Worm (Caenorhabditis elegans) whole organism, L2 larva: ENCODE measurements around the gene str-139.
A peak's percentile ranks its signal among the peaks of the same experiment; 100 is the strongest.

ENCODE experiments used
- C34F6.9 ChIP-seq: fragments of 150-350 bp; optimal IDR thresholded peaks from 2 replicates; lab custom pipeline; 2014; ENCODE audit warnings: missing biosample characterization, missing genetic modification characterization
- F13H6.1 ChIP-seq: sonication (generic microtip); optimal IDR thresholded peaks from 2 replicates; lab custom pipeline; 2016; ENCODE audit warnings: missing genetic modification characterization, missing compliant biosample characterization
- R02D3.7 ChIP-seq: fragments of 150-350 bp; optimal IDR thresholded peaks from 2 replicates; lab custom pipeline; 2014; ENCODE audit warnings: missing biosample characterization, missing genetic modification characterization
- Y55F3AM.14 ChIP-seq: fragments of 200-800 bp; sonication (Bioruptor generic); optimal IDR thresholded peaks from 2 replicates; lab custom pipeline; 2018; ENCODE audit warnings: mild to moderate bottlenecking, missing genetic modification characterization, missing compliant biosample characterization
- ZK546.5 ChIP-seq: sonication (generic microtip); optimal IDR thresholded peaks from 2 replicates; lab custom pipeline; 2017; ENCODE audit warnings: missing biosample characterization, missing genetic modification characterization
- alr-1 ChIP-seq: fragments of 150-350 bp; optimal IDR thresholded peaks from 2 replicates; lab custom pipeline; 2014; ENCODE audit warnings: missing biosample characterization, missing genetic modification characterization
- aly-2 ChIP-seq: fragments of 150-350 bp; optimal IDR thresholded peaks from 2 replicates; lab custom pipeline; 2014; ENCODE audit warnings: missing biosample characterization, missing genetic modification characterization
- ceh-16 ChIP-seq: fragments of 150-350 bp; optimal IDR thresholded peaks from 2 replicates; lab custom pipeline; 2014; ENCODE audit warnings: missing biosample characterization, missing genetic modification characterization
- ceh-82 ChIP-seq: fragments of 150-350 bp; optimal IDR thresholded peaks from 2 replicates; lab custom pipeline; 2014; ENCODE audit warnings: missing biosample characterization, missing genetic modification characterization
- crh-2 ChIP-seq: sonication (generic microtip); optimal IDR thresholded peaks from 2 replicates; lab custom pipeline; 2017; ENCODE audit warnings: missing biosample characterization, missing genetic modification characterization
- dmd-4 ChIP-seq: sonication (generic microtip); optimal IDR thresholded peaks from 2 replicates; lab custom pipeline; 2017; ENCODE audit warnings: missing biosample characterization, missing genetic modification characterization
- egl-27 ChIP-seq: sonication (generic microtip); optimal IDR thresholded peaks from 3 replicates; lab custom pipeline; 2017; ENCODE audit warnings: missing biosample characterization, missing genetic modification reagents, missing genetic modification characterization
- elt-1 ChIP-seq: fragments of 150-350 bp; optimal IDR thresholded peaks from 2 replicates; lab custom pipeline; 2014; ENCODE audit warnings: missing biosample characterization, missing genetic modification characterization
- elt-3 ChIP-seq: sonication (generic microtip); optimal IDR thresholded peaks from 2 replicates; lab custom pipeline; 2017; ENCODE audit warnings: missing biosample characterization, missing genetic modification characterization
- fos-1 ChIP-seq: fragments of 150-350 bp; optimal IDR thresholded peaks from 2 replicates; lab custom pipeline; 2014; ENCODE audit warnings: missing biosample characterization, missing genetic modification characterization
- lsy-2 ChIP-seq, 2 experiments: fragments of 150-350 bp in 1 of 2; sonication (generic microtip) in 1 of 2; optimal IDR thresholded peaks; 2 replicates each; lab custom pipeline; 2014 to 2017; ENCODE audit warnings: missing biosample characterization in 2 of 2, missing genetic modification characterization in 2 of 2
- nhr-11 ChIP-seq: fragments of 150-350 bp; optimal IDR thresholded peaks from 2 replicates; lab custom pipeline; 2014; ENCODE audit warnings: missing biosample characterization, missing genetic modification characterization
- nhr-12 ChIP-seq: fragments of 150-350 bp; optimal IDR thresholded peaks from 2 replicates; lab custom pipeline; 2014; ENCODE audit warnings: missing biosample characterization, missing genetic modification characterization
- nhr-129 ChIP-seq: fragments of 150-350 bp; optimal IDR thresholded peaks from 2 replicates; lab custom pipeline; 2014; ENCODE audit warnings: missing biosample characterization, missing genetic modification characterization
- nhr-21 ChIP-seq: fragments of 150-350 bp; optimal IDR thresholded peaks from 2 replicates; lab custom pipeline; 2014; ENCODE audit warnings: missing biosample characterization, missing genetic modification characterization
- nhr-23 ChIP-seq: fragments of 150-350 bp; optimal IDR thresholded peaks from 2 replicates; lab custom pipeline; 2014; ENCODE audit warnings: missing biosample characterization, missing genetic modification reagents, missing genetic modification characterization
- nhr-25 ChIP-seq: fragments of 150-350 bp; sonication (generic microtip); optimal IDR thresholded peaks from 3 replicates; lab custom pipeline; 2014; ENCODE audit warnings: missing biosample characterization, missing genetic modification characterization
- nhr-77 ChIP-seq: fragments of 150-350 bp; optimal IDR thresholded peaks from 2 replicates; lab custom pipeline; 2014; ENCODE audit warnings: missing biosample characterization, missing genetic modification characterization
- peb-1 ChIP-seq: fragments of 150-350 bp; optimal IDR thresholded peaks from 2 replicates; lab custom pipeline; 2014; ENCODE audit warnings: missing biosample characterization, missing genetic modification characterization
- sem-4 ChIP-seq: fragments of 150-350 bp; optimal IDR thresholded peaks from 2 replicates; lab custom pipeline; 2014; ENCODE audit warnings: missing biosample characterization, missing genetic modification reagents, missing genetic modification characterization
- skn-1 ChIP-seq: sonication (generic microtip); optimal IDR thresholded peaks from 2 replicates; lab custom pipeline; 2017; ENCODE audit warnings: missing biosample characterization, missing genetic modification characterization
- sma-3 ChIP-seq: sonication (generic microtip); optimal IDR thresholded peaks from 2 replicates; lab custom pipeline; 2016; ENCODE audit warnings: missing genetic modification reagents, missing genetic modification characterization, missing compliant biosample characterization
- sma-9 ChIP-seq, 2 experiments: fragments of 150-350 bp in 1 of 2; sonication (generic microtip) in 1 of 2; optimal IDR thresholded peaks; 2 replicates each; lab custom pipeline; 2014 to 2016; ENCODE audit warnings: missing genetic modification characterization in 2 of 2, mild to moderate bottlenecking in 1 of 2, missing biosample characterization in 1 of 2, missing compliant biosample characterization in 1 of 2, missing genetic modification reagents in 1 of 2, moderate library complexity in 1 of 2
- snpc-4 ChIP-seq: fragments of 150-350 bp; optimal IDR thresholded peaks from 2 replicates; lab custom pipeline; 2014; ENCODE audit warnings: missing biosample characterization, missing genetic modification characterization
- unc-55 ChIP-seq: fragments of 150-350 bp; sonication (generic microtip); optimal IDR thresholded peaks from 3 replicates; lab custom pipeline; 2014; ENCODE audit warnings: missing biosample characterization, missing genetic modification reagents, missing genetic modification characterization
- unc-62 ChIP-seq: fragments of 150-350 bp; optimal IDR thresholded peaks from 2 replicates; lab custom pipeline; 2014; ENCODE audit warnings: missing biosample characterization, missing genetic modification reagents, missing genetic modification characterization
- zag-1 ChIP-seq: fragments of 150-350 bp; optimal IDR thresholded peaks from 2 replicates; lab custom pipeline; 2014; ENCODE audit warnings: missing biosample characterization, missing genetic modification characterization
- ztf-1 ChIP-seq: fragments of 200-800 bp; sonication (Bioruptor generic); conservative IDR thresholded peaks from 2 replicates; pipeline ENCODE4 v1.3.6; 2022; ENCODE audit warnings: missing genetic modification characterization, missing compliant biosample characterization
- ztf-11 ChIP-seq: sonication (generic microtip); optimal IDR thresholded peaks from 2 replicates; lab custom pipeline; 2017; ENCODE audit warnings: missing biosample characterization, missing genetic modification characterization
- ztf-4 ChIP-seq: fragments of 150-350 bp; optimal IDR thresholded peaks from 2 replicates; lab custom pipeline; 2014; ENCODE audit warnings: missing biosample characterization, missing genetic modification characterization

str-139 gene

ce11 chrV:8062074-8062473 lies at the start of gene str-139:
str-139 (minus strand) TSS chrV:8062174.
- TF ChIP-seq R02D3.7 (tag; lab: Kevin White, UChicago) (no peak), unc-55 (no peak), nhr-21 (tag; lab: Kevin White, UChicago) (no peak), ceh-82 (no peak), fos-1 (tag; lab: Kevin White, UChicago) (no peak), Y55F3AM.14 (GFP tag; lab: Kevin White, UChicago) (no peak), elt-1 (no peak), dmd-4 (no peak), lsy-2 (tag; optimal IDR thresholded peaks at IDR 0.05; lab: Kevin White, UChicago) (no peak), nhr-77 (no peak), ztf-4 (tag; lab: Kevin White, UChicago) (no peak)

ce11 chrV:8110816-8111215 lies 48.8 kb upstream of the str-139 start:
- TF ChIP-seq F13H6.1 (tag; lab: Kevin White, UChicago) (peak; percentile 11), elt-3 (no peak)

ce11 chrV:8108670-8109069 lies 46.7 kb upstream of the str-139 start, which contains the start of gene myo-5:
myo-5 (plus strand) TSS chrV:8108970.
- TF ChIP-seq ztf-11 (tag; lab: Kevin White, UChicago) (no peak), ztf-1 (GFP tag; lab: Robert Waterston, UW) (no peak), ztf-4 (tag; lab: Kevin White, UChicago) (no peak), aly-2 (no peak), nhr-129 (no peak), zag-1 (tag; lab: Kevin White, UChicago) (no peak), sma-9 (GFP tag; optimal IDR thresholded peaks at IDR 0.05; lab: Kevin White, UChicago) (no peak), sma-9 (tag; optimal IDR thresholded peaks at IDR 0.05; lab: Kevin White, UChicago) (no peak), ZK546.5 (no peak), nhr-12 (no peak), egl-27 (tag; lab: Kevin White, UChicago) (no peak)

- no peak for TF ChIP-seq snpc-4 (tag; lab: Kevin White, UChicago)
- TF ChIP-seq skn-1 (tag; lab: Kevin White, UChicago), result no peak
- no peak for TF ChIP-seq nhr-23 (tag; lab: Kevin White, UChicago)
- no peak for TF ChIP-seq crh-2 (tag; lab: Kevin White, UChicago)
- no peak for TF ChIP-seq alr-1
- no peak for TF ChIP-seq peb-1
- no peak for TF ChIP-seq nhr-25 (tag; lab: Kevin White, UChicago)
- TF ChIP-seq sma-3 (GFP tag; lab: Kevin White, UChicago), result no peak
- TF ChIP-seq unc-62, result no peak
- TF ChIP-seq elt-1, result no peak
- TF ChIP-seq C34F6.9, result no peak
- no peak for TF ChIP-seq elt-3
These were observed 42.5 kb upstream of the str-139 start, which contains the start of gene srlf-16 for ce11 chrV:8104473-8104872. srlf-16 (plus strand) TSS chrV:8104773.

- TF ChIP-seq ceh-16 (tag; lab: Kevin White, UChicago) (no peak), Y55F3AM.14 (GFP tag; lab: Kevin White, UChicago) (no peak), snpc-4 (tag; lab: Kevin White, UChicago) (no peak), nhr-11 (tag; lab: Kevin White, UChicago) (no peak), fos-1 (tag; lab: Kevin White, UChicago) (no peak)
These were observed 41.0 kb upstream of the str-139 start, which contains the start of gene str-90 for ce11 chrV:8102960-8103359. str-90 (plus strand) TSS chrV:8103260.

ce11 chrV:8099306-8099705 lies 37.3 kb upstream of the str-139 start, which contains the start of gene sdz-23:
sdz-23 (plus strand) TSS chrV:8099606.
- TF ChIP-seq sma-9 (GFP tag; optimal IDR thresholded peaks at IDR 0.05; lab: Kevin White, UChicago), result no peak
- TF ChIP-seq sma-9 (tag; optimal IDR thresholded peaks at IDR 0.05; lab: Kevin White, UChicago), result no peak
- TF ChIP-seq sem-4 (tag; lab: Kevin White, UChicago), result no peak
